Fruit fly (Drosophila melanogaster) whole organism, embryonic: Measurements from ENCODE around the gene CG15014.

Experiments used
- Asciz ChIP-seq: fragments of 200-800 bp; sonication (Bioruptor generic); optimal IDR thresholded peaks from 2 replicates; lab custom pipeline; 2017; ENCODE audit warnings: missing biosample characterization, mild to moderate bottlenecking, missing genetic modification characterization, missing genetic modification reagents
- CG10209 ChIP-seq: fragments of 200-800 bp; sonication (Bioruptor generic); optimal IDR thresholded peaks from 3 replicates; lab custom pipeline; 2017; ENCODE audit warnings: missing biosample characterization, mild to moderate bottlenecking, missing genetic modification characterization, missing genetic modification reagents
- CG11696 ChIP-seq: fragments of 200-800 bp; sonication (Bioruptor generic); IDR thresholded peaks from 2 replicates; pipeline ENCODE4 v1.3.6; 2022; ENCODE audit warnings: missing biosample characterization, missing genetic modification characterization
- CG11723 ChIP-seq: fragments of 200-800 bp; sonication (Bioruptor generic); optimal IDR thresholded peaks from 2 replicates; lab custom pipeline; 2017; ENCODE audit warnings: missing biosample characterization, mild to moderate bottlenecking, missing genetic modification characterization
- CG14860 ChIP-seq: fragments of 200-800 bp; sonication (Bioruptor generic); IDR thresholded peaks from 3 replicates; pipeline ENCODE4 v1.3.6; 2022; ENCODE audit warnings: missing biosample characterization, missing genetic modification characterization; ENCODE audit not compliant: partially characterized antibody
- CG15269 ChIP-seq: fragments of 200-800 bp; sonication (Bioruptor generic); optimal IDR thresholded peaks from 2 replicates; lab custom pipeline; 2018; ENCODE audit warnings: missing biosample characterization, mild to moderate bottlenecking, missing genetic modification characterization, moderate library complexity
- CG15514 ChIP-seq: fragments of 200-800 bp; sonication (Bioruptor generic); optimal IDR thresholded peaks from 3 replicates; lab custom pipeline; 2017; ENCODE audit warnings: missing biosample characterization, missing genetic modification characterization, mild to moderate bottlenecking, moderate library complexity, missing genetic modification reagents
- CG30403 ChIP-seq: fragments of 200-800 bp; sonication (Bioruptor generic); optimal IDR thresholded peaks from 3 replicates; lab custom pipeline; 2016; ENCODE audit warnings: missing biosample characterization, missing genetic modification characterization
- CG3281 ChIP-seq: fragments of 200-800 bp; sonication (Bioruptor generic); optimal IDR thresholded peaks from 3 replicates; lab custom pipeline; 2017; ENCODE audit warnings: missing biosample characterization, mild to moderate bottlenecking, missing genetic modification characterization
- CG34422 ChIP-seq: fragments of 200-800 bp; sonication (Bioruptor generic); IDR thresholded peaks from 3 replicates; pipeline ENCODE4 v1.3.6; 2022; ENCODE audit warnings: missing biosample characterization, missing genetic modification characterization
- CG4282 ChIP-seq: fragments of 200-800 bp; sonication (Bioruptor generic); optimal IDR thresholded peaks from 2 replicates; lab custom pipeline; 2016; ENCODE audit warnings: missing biosample characterization, missing genetic modification characterization
- CG4360 ChIP-seq: fragments of 200-800 bp; sonication (Bioruptor generic); IDR thresholded peaks from 2 replicates; pipeline ENCODE4 v1.3.6; 2022; ENCODE audit warnings: missing biosample characterization, missing genetic modification characterization
- CG6175 ChIP-seq: fragments of 200-800 bp; sonication (Bioruptor generic); IDR thresholded peaks from 3 replicates; pipeline ENCODE4 v1.3.6; 2022; ENCODE audit warnings: missing biosample characterization, missing genetic modification characterization
- CG7372 ChIP-seq: fragments of 200-800 bp; sonication (Bioruptor generic); IDR thresholded peaks from 2 replicates; pipeline ENCODE4 v1.3.6; 2022; ENCODE audit warnings: missing biosample characterization, missing genetic modification characterization
- CG7745 ChIP-seq: fragments of 200-800 bp; sonication (Bioruptor generic); optimal IDR thresholded peaks from 2 replicates; lab custom pipeline; 2018; ENCODE audit warnings: missing biosample characterization, mild to moderate bottlenecking, missing genetic modification characterization, moderate library complexity
- CG9932 ChIP-seq: fragments of 200-800 bp; sonication (Bioruptor generic); IDR thresholded peaks from 2 replicates; pipeline ENCODE4 v1.3.6; 2022; ENCODE audit warnings: missing biosample characterization, missing genetic modification characterization
- Chrac-16 ChIP-seq: fragments of 200-800 bp; sonication (Bioruptor generic); optimal IDR thresholded peaks from 3 replicates; lab custom pipeline; 2016; ENCODE audit warnings: missing biosample characterization, missing genetic modification characterization
- CkIIα-i1 ChIP-seq: fragments of 200-800 bp; sonication (Bioruptor generic); IDR thresholded peaks from 2 replicates; pipeline ENCODE4 v1.3.6; 2022; ENCODE audit warnings: missing biosample characterization, missing genetic modification characterization
- D19B ChIP-seq: fragments of 200-800 bp; sonication (Bioruptor generic); optimal IDR thresholded peaks from 2 replicates; lab custom pipeline; 2017; ENCODE audit warnings: missing biosample characterization, mild to moderate bottlenecking, missing genetic modification characterization
- Dbx ChIP-seq: fragments of 200-800 bp; sonication (Bioruptor generic); IDR thresholded peaks from 3 replicates; pipeline ENCODE4 v1.3.6; 2022; ENCODE audit warnings: missing biosample characterization, missing genetic modification characterization
- Dip2 ChIP-seq: fragments of 200-800 bp; sonication (Bioruptor generic); IDR thresholded peaks from 2 replicates; pipeline ENCODE4 v1.3.6; 2022; ENCODE audit warnings: missing biosample characterization, missing genetic modification characterization
- Dll ChIP-seq: fragments of 200-800 bp; sonication (Bioruptor generic); IDR thresholded peaks from 4 replicates; pipeline ENCODE4 v1.3.6; 2022; ENCODE audit warnings: missing biosample characterization, missing genetic modification characterization; ENCODE audit not compliant: partially characterized antibody
- Doc2 ChIP-seq: fragments of 200-800 bp; sonication (Bioruptor generic); IDR thresholded peaks from 2 replicates; pipeline ENCODE4 v1.3.6; 2022; ENCODE audit warnings: missing biosample characterization, missing genetic modification characterization
- Dref ChIP-seq: fragments of 200-800 bp; sonication (Bioruptor generic); IDR thresholded peaks from 2 replicates; pipeline ENCODE4 v1.3.6; 2022; ENCODE audit warnings: missing biosample characterization, missing genetic modification characterization
- Fer3 ChIP-seq: fragments of 200-800 bp; sonication (Bioruptor generic); optimal IDR thresholded peaks from 2 replicates; lab custom pipeline; 2018; ENCODE audit warnings: missing biosample characterization, mild to moderate bottlenecking, missing genetic modification characterization, moderate library complexity
- H15 ChIP-seq: fragments of 200-800 bp; sonication (Bioruptor generic); IDR thresholded peaks from 3 replicates; pipeline ENCODE4 v1.3.6; 2022; ENCODE audit warnings: missing biosample characterization, missing genetic modification characterization
- HLH4C ChIP-seq: fragments of 200-800 bp; sonication (Bioruptor generic); IDR thresholded peaks from 3 replicates; pipeline ENCODE4 v1.3.6; 2022; ENCODE audit warnings: missing biosample characterization, missing genetic modification characterization; ENCODE audit not compliant: partially characterized antibody
- Hr78 ChIP-seq, 2 experiments: fragments of 200-800 bp in 1 of 2; fragments of >200 bp in 1 of 2; sonication (Bioruptor generic) in 1 of 2; optimal IDR thresholded peaks; 2 replicates each; lab custom pipeline; 2017 to 2019; ENCODE audit warnings: missing biosample characterization in 2 of 2, missing genetic modification characterization in 2 of 2, mild to moderate bottlenecking in 1 of 2, moderate library complexity in 1 of 2
- Med ChIP-seq: fragments of 200-800 bp; sonication (Bioruptor generic); peaks from one replicate; lab custom pipeline; 2016; ENCODE audit warnings: missing biosample characterization, missing genetic modification characterization, mild to moderate bottlenecking, inconsistent platforms, moderate library complexity
- Pdp1 ChIP-seq, 2 experiments: fragments of 200-800 bp; sonication (Bioruptor generic); optimal IDR thresholded peaks; 3 replicates each; lab custom pipeline; 2016; ENCODE audit warnings: missing biosample characterization in 2 of 2, missing genetic modification characterization in 2 of 2, mild to moderate bottlenecking in 1 of 2, moderate library complexity in 1 of 2
- Ptx1 ChIP-seq: fragments of 200-800 bp; sonication (Bioruptor generic); IDR thresholded peaks from 2 replicates; pipeline ENCODE4 v1.3.6; 2022; ENCODE audit warnings: missing biosample characterization, missing genetic modification characterization
- Sry-β ChIP-seq: fragments of 200-800 bp; sonication (Bioruptor generic); optimal IDR thresholded peaks from 2 replicates; lab custom pipeline; 2018; ENCODE audit warnings: missing biosample characterization, mild to moderate bottlenecking, missing genetic modification characterization, moderate library complexity
- bab2 ChIP-seq: fragments of 200-800 bp; sonication (Bioruptor generic); optimal IDR thresholded peaks from 2 replicates; lab custom pipeline; 2016; ENCODE audit warnings: missing biosample characterization, missing genetic modification characterization
- bcd ChIP-seq: fragments of 200-800 bp; sonication (Bioruptor generic); optimal IDR thresholded peaks from 2 replicates; lab custom pipeline; 2017; ENCODE audit warnings: missing biosample characterization, mild to moderate bottlenecking, missing genetic modification characterization
- chinmo ChIP-seq: fragments of 200-800 bp; sonication (Bioruptor generic); IDR thresholded peaks from 4 replicates; pipeline ENCODE4 v1.3.6; 2022; ENCODE audit warnings: missing biosample characterization, missing genetic modification characterization; ENCODE audit not compliant: partially characterized antibody
- croc ChIP-seq: fragments of 200-800 bp; sonication (Bioruptor generic); conservative IDR thresholded peaks from 3 replicates; pipeline ENCODE4 v1.3.6; 2022; ENCODE audit warnings: missing biosample characterization, missing genetic modification characterization
- disco-r ChIP-seq: fragments of 200-800 bp; sonication (Bioruptor generic); optimal IDR thresholded peaks from 2 replicates; lab custom pipeline; 2016; ENCODE audit warnings: missing biosample characterization, missing genetic modification characterization
- dm ChIP-seq: fragments of 200-800 bp; sonication (Bioruptor generic); optimal IDR thresholded peaks from 3 replicates; lab custom pipeline; 2016; ENCODE audit warnings: missing biosample characterization, missing genetic modification characterization
- fru ChIP-seq: fragments of >200 bp; optimal IDR thresholded peaks from 2 replicates; lab custom pipeline; 2017
- gcm2 ChIP-seq: fragments of 200-800 bp; sonication (Bioruptor generic); optimal IDR thresholded peaks from 2 replicates; lab custom pipeline; 2016; ENCODE audit warnings: missing biosample characterization, missing genetic modification characterization
- gem ChIP-seq: fragments of 200-800 bp; sonication (Bioruptor generic); optimal IDR thresholded peaks from 2 replicates; lab custom pipeline; 2019; ENCODE audit warnings: missing biosample characterization, mild to moderate bottlenecking, missing genetic modification characterization, moderate library complexity
- h ChIP-seq: fragments of >200 bp; optimal IDR thresholded peaks from 2 replicates; lab custom pipeline; 2017
- hb ChIP-seq: fragments of 200-800 bp; sonication (Bioruptor generic); IDR thresholded peaks from 3 replicates; pipeline ENCODE4 v1.3.6; 2022; ENCODE audit warnings: missing biosample characterization, missing genetic modification characterization; ENCODE audit not compliant: partially characterized antibody
- insv ChIP-seq, 2 experiments: fragments of 200-800 bp; sonication (Bioruptor generic); optimal IDR thresholded peaks; 3 replicates each; lab custom pipeline; 2016 to 2018; ENCODE audit warnings: missing biosample characterization in 2 of 2, missing genetic modification characterization in 2 of 2
- mirr ChIP-seq: fragments of 200-800 bp; sonication (Bioruptor generic); optimal IDR thresholded peaks from 3 replicates; lab custom pipeline; 2018; ENCODE audit warnings: missing biosample characterization, mild to moderate bottlenecking, missing genetic modification characterization
- sc ChIP-seq, 3 experiments: fragments of >200 bp in 2 of 3; fragments of 200-800 bp in 1 of 3; sonication (Bioruptor generic) in 1 of 3; optimal IDR thresholded peaks; 2 replicates in 2 of 3; 3 replicates in 1 of 3; lab custom pipeline; 2017; ENCODE audit warnings: mild to moderate bottlenecking in 1 of 3, missing biosample characterization in 1 of 3, missing genetic modification characterization in 1 of 3, missing genetic modification reagents in 1 of 3
- sd ChIP-seq: fragments of 200-800 bp; sonication (Bioruptor generic); optimal IDR thresholded peaks from 3 replicates; lab custom pipeline; 2018; ENCODE audit warnings: missing biosample characterization, mild to moderate bottlenecking, missing genetic modification characterization, moderate library complexity
- sob ChIP-seq: fragments of 200-800 bp; sonication (Bioruptor generic); IDR thresholded peaks from 2 replicates; pipeline ENCODE4 v1.3.6; 2022; ENCODE audit warnings: missing biosample characterization, missing genetic modification characterization
- tgo ChIP-seq: fragments of 200-800 bp; sonication (Bioruptor generic); IDR thresholded peaks from 3 replicates; pipeline ENCODE4 v1.3.6; 2022; ENCODE audit warnings: missing biosample characterization, missing genetic modification characterization
- toy ChIP-seq: fragments of 200-800 bp; sonication (Bioruptor generic); IDR thresholded peaks from 2 replicates; pipeline ENCODE4 v1.3.6; 2022; ENCODE audit warnings: missing biosample characterization, missing genetic modification characterization
- twi ChIP-seq: fragments of 200-800 bp; optimal IDR thresholded peaks from 2 replicates; lab custom pipeline; 2019; ENCODE audit warnings: missing biosample characterization, mild to moderate bottlenecking, missing genetic modification characterization, moderate library complexity

The CG15014 gene

dm6 chr3L:4353657-4354075, 31.6 kb upstream of the CG15014 start (continued):
- TF ChIP-seq CG30403 (GFP tag; lab: Kevin White, UChicago) (peak; percentile 39), Ptx1 (peak; percentile 63), Pdp1 (GFP tag; optimal IDR thresholded peaks at IDR 0.05; lab: Kevin White, UChicago) (peak; percentile 19 to 43), twi (tag; lab: Kevin White, UChicago) (no peak), CG15269 (tag; lab: Kevin White, UChicago) (peak; percentile 29), CG11696 (GFP tag; lab: Robert Waterston, UW) (no peak), bcd (peak; percentile 46), tgo (GFP tag; lab: Robert Waterston, UW) (no peak; the same call in 2 of the 3 replicates), CG3281 (GFP tag; lab: Kevin White, UChicago) (peak; percentile 30), Chrac-16 (no peak), croc (GFP tag; lab: Robert Waterston, UW) (no peak), Fer3 (tag; lab: Kevin White, UChicago) (peak; percentile 28), fru (lab: Kevin White, UChicago) (no peak), h (lab: Kevin White, UChicago) (no peak), CG34422 (GFP tag; lab: Robert Waterston, UW) (no peak), hb (GFP tag; lab: Robert Waterston, UW) (no peak), CG7372 (GFP tag; lab: Robert Waterston, UW) (no peak), CkIIα-i1 (no peak), Doc2 (GFP tag; lab: Robert Waterston, UW) (no peak), Med (peak; percentile 90), sc (optimal IDR thresholded peaks at IDR 0.05; lab: Kevin White, UChicago) (no peak), sc (GFP tag; optimal IDR thresholded peaks at IDR 0.05; lab: Kevin White, UChicago) (no peak), CG11723 (GFP tag; lab: Kevin White, UChicago) (no peak), Dll (GFP tag; lab: Robert Waterston, UW) (no peak), sob (GFP tag; lab: Robert Waterston, UW) (peak; percentile 52), Dref (no peak), HLH4C (GFP tag; lab: Robert Waterston, UW) (no peak), Dip2 (GFP tag; lab: Robert Waterston, UW) (no peak), CG4282 (GFP tag; lab: Kevin White, UChicago) (no peak), CG4360 (GFP tag; lab: Robert Waterston, UW) (no peak), disco-r (GFP tag; lab: Kevin White, UChicago) (no peak), chinmo (no peak), insv (GFP tag; optimal IDR thresholded peaks at IDR 0.05; lab: Kevin White, UChicago) (no peak), gcm2 (GFP tag; lab: Kevin White, UChicago) (no peak), bab2 (GFP tag; lab: Kevin White, UChicago) (peak; percentile 20), Asciz (GFP tag; lab: Kevin White, UChicago) (peak; percentile 17), CG10209 (peak; percentile 27), H15 (no peak), CG7745 (tag; lab: Kevin White, UChicago) (no peak), sd (tag; lab: Kevin White, UChicago) (peak; percentile 8), Hr78 (GFP tag; optimal IDR thresholded peaks at IDR 0.05; lab: Kevin White, UChicago) (no peak), CG14860 (no peak), D19B (GFP tag; lab: Kevin White, UChicago) (peak; percentile 23), CG15514 (GFP tag; lab: Kevin White, UChicago) (peak; percentile 28), toy (GFP tag; lab: Robert Waterston, UW) (0 out of 2 replicates have a peak, but pooled peaks have one; percentile 23), CG9932 (GFP tag; lab: Robert Waterston, UW) (0 out of 2 replicates have a peak, but pooled peaks have one; percentile 31), CG6175 (GFP tag; lab: Robert Waterston, UW) (no peak), Sry-β (no peak), Dbx (GFP tag; lab: Robert Waterston, UW) (peak; percentile 29; the same call in 1 of the 3 replicates), mirr (GFP tag; lab: Kevin White, UChicago) (peak; percentile 57), gem (tag; lab: Kevin White, UChicago) (peak; percentile 69), dm (GFP tag; lab: Kevin White, UChicago) (no peak)
